Worm (Caenorhabditis elegans) whole organism, L4 larva: ENCODE results near the gene C34E10.12.

Experiments used
- D1046.2 ChIP-seq: fragments of 200-800 bp; sonication (Bioruptor generic); IDR thresholded peaks from 2 replicates; pipeline ENCODE4 v1.3.6; 2022; ENCODE audit warnings: missing genetic modification characterization, missing compliant biosample characterization
- F26F4.8 ChIP-seq: fragments of 200-800 bp; sonication (Bioruptor generic); conservative IDR thresholded peaks from 2 replicates; pipeline ENCODE4 v1.3.6; 2022; ENCODE audit warnings: missing genetic modification characterization, missing compliant biosample characterization
- F49E8.2 ChIP-seq: sonication (generic microtip); optimal IDR thresholded peaks from 2 replicates; lab custom pipeline; 2016; ENCODE audit warnings: missing compliant biosample characterization, mild to moderate bottlenecking, missing genetic modification characterization, borderline replicate concordance
- Y75B8A.6 ChIP-seq: fragments of 200-800 bp; sonication (Bioruptor generic); IDR thresholded peaks from 2 replicates; pipeline ENCODE4 v1.3.6; 2022; ENCODE audit warnings: missing genetic modification reagents, missing genetic modification characterization, missing compliant biosample characterization
- ZK546.5 ChIP-seq, 2 experiments: sonication (generic microtip); optimal IDR thresholded peaks; 2 replicates each; lab custom pipeline; 2017; ENCODE audit warnings: missing biosample characterization in 2 of 2, missing genetic modification characterization in 2 of 2
- aha-1 ChIP-seq: fragments of 150-350 bp; peaks from one replicate; lab custom pipeline; 2014; ENCODE audit warnings: missing biosample characterization, missing genetic modification characterization
- aly-2 ChIP-seq: sonication (generic microtip); optimal IDR thresholded peaks from 2 replicates; lab custom pipeline; 2018; ENCODE audit warnings: missing biosample characterization, missing genetic modification characterization
- ceh-20 ChIP-seq: fragments of 200-800 bp; sonication (Bioruptor generic); IDR thresholded peaks from 2 replicates; pipeline ENCODE4 v1.3.6; 2022; ENCODE audit warnings: missing genetic modification reagents, missing genetic modification characterization, missing compliant biosample characterization
- cey-2 ChIP-seq: sonication (generic microtip); optimal IDR thresholded peaks from 3 replicates; lab custom pipeline; 2017; ENCODE audit warnings: missing genetic modification characterization, mild to moderate bottlenecking, missing compliant biosample characterization, antibody characterized with exemption, borderline replicate concordance; ENCODE audit not compliant: insufficient read depth
- daf-12 ChIP-seq: fragments of 150-350 bp; optimal IDR thresholded peaks from 2 replicates; lab custom pipeline; 2014; ENCODE audit warnings: missing biosample characterization, missing genetic modification reagents, missing genetic modification characterization
- dmd-6 ChIP-seq: fragments of 200-800 bp; sonication (Bioruptor generic); IDR thresholded peaks from 2 replicates; pipeline ENCODE4 v1.3.6; 2022; ENCODE audit warnings: missing genetic modification reagents, missing genetic modification characterization, missing compliant biosample characterization
- dmd-8 ChIP-seq: fragments of 200-800 bp; sonication (Bioruptor generic); IDR thresholded peaks from 2 replicates; pipeline ENCODE4 v1.3.6; 2022; ENCODE audit warnings: missing genetic modification characterization, missing compliant biosample characterization
- dpl-1 ChIP-seq: fragments of 150-350 bp; optimal IDR thresholded peaks from 2 replicates; lab custom pipeline; 2014; ENCODE audit warnings: missing biosample characterization, missing genetic modification reagents, missing genetic modification characterization
- fkh-10 ChIP-seq: fragments of 150-350 bp; optimal IDR thresholded peaks from 2 replicates; lab custom pipeline; 2014; ENCODE audit warnings: missing biosample characterization, missing genetic modification reagents, missing genetic modification characterization
- hif-1 ChIP-seq, 2 experiments: sonication (generic microtip); optimal IDR thresholded peaks; 2 replicates each; lab custom pipeline; 2016 to 2017; ENCODE audit warnings: missing compliant biosample characterization in 2 of 2, missing genetic modification characterization in 2 of 2, missing genetic modification reagents in 2 of 2, missing genotype in 2 of 2, mild to moderate bottlenecking in 1 of 2
- hlh-11 ChIP-seq: fragments of 200-800 bp; sonication (Bioruptor generic); optimal IDR thresholded peaks from 2 replicates; lab custom pipeline; 2018; ENCODE audit warnings: mild to moderate bottlenecking, missing genetic modification characterization, missing compliant biosample characterization
- jun-1 ChIP-seq: fragments of 150-350 bp; optimal IDR thresholded peaks from 2 replicates; lab custom pipeline; 2014; ENCODE audit warnings: missing biosample characterization, missing genetic modification reagents, missing genetic modification characterization
- lin-1 ChIP-seq: fragments of 200-800 bp; sonication (Bioruptor generic); IDR thresholded peaks from 2 replicates; pipeline ENCODE4 v1.3.6; 2022; ENCODE audit warnings: missing genetic modification reagents, missing genetic modification characterization, missing compliant biosample characterization
- lir-3 ChIP-seq: sonication (generic microtip); optimal IDR thresholded peaks from 2 replicates; lab custom pipeline; 2016; ENCODE audit warnings: mild to moderate bottlenecking, missing genetic modification characterization, missing compliant biosample characterization
- madf-9 ChIP-seq: fragments of 200-800 bp; sonication (Bioruptor generic); conservative IDR thresholded peaks from 2 replicates; pipeline ENCODE4 v1.3.6; 2022; ENCODE audit warnings: missing genetic modification reagents, missing genetic modification characterization, missing compliant biosample characterization
- mxl-3 ChIP-seq: fragments of 200-800 bp; sonication (Bioruptor generic); optimal IDR thresholded peaks from 2 replicates; lab custom pipeline; 2018; ENCODE audit warnings: mild to moderate bottlenecking, missing genetic modification characterization, missing compliant biosample characterization
- nhr-102 ChIP-seq: sonication (generic microtip); optimal IDR thresholded peaks from 2 replicates; lab custom pipeline; 2016; ENCODE audit warnings: mild to moderate bottlenecking, missing genetic modification characterization, moderate library complexity, missing compliant biosample characterization
- nhr-111 ChIP-seq: fragments of 200-800 bp; sonication (Bioruptor generic); optimal IDR thresholded peaks from 2 replicates; lab custom pipeline; 2018; ENCODE audit warnings: mild to moderate bottlenecking, missing genetic modification characterization, missing compliant biosample characterization
- nhr-237 ChIP-seq: sonication (generic microtip); optimal IDR thresholded peaks from 2 replicates; lab custom pipeline; 2017; ENCODE audit warnings: missing biosample characterization, missing genetic modification characterization
- nhr-25 ChIP-seq: sonication (generic microtip); optimal IDR thresholded peaks from 2 replicates; lab custom pipeline; 2017; ENCODE audit warnings: missing genetic modification characterization, mild to moderate bottlenecking, missing compliant biosample characterization, antibody characterized with exemption, moderate library complexity, borderline replicate concordance; ENCODE audit not compliant: insufficient read depth
- nhr-28 ChIP-seq: fragments of 150-350 bp; optimal IDR thresholded peaks from 2 replicates; lab custom pipeline; 2014; ENCODE audit warnings: missing biosample characterization, missing genetic modification characterization
- nhr-42 ChIP-seq: fragments of 200-800 bp; sonication (Bioruptor generic); IDR thresholded peaks from 2 replicates; pipeline ENCODE4 v1.3.6; 2022; ENCODE audit warnings: missing genetic modification characterization, missing compliant biosample characterization
- nhr-48 ChIP-seq: sonication (generic microtip); optimal IDR thresholded peaks from 2 replicates; lab custom pipeline; 2016; ENCODE audit warnings: mild to moderate bottlenecking, missing genetic modification characterization, missing compliant biosample characterization
- nhr-6 ChIP-seq: fragments of 150-350 bp; optimal IDR thresholded peaks from 2 replicates; lab custom pipeline; 2014; ENCODE audit warnings: missing biosample characterization, missing genetic modification characterization
- nhr-77 ChIP-seq: fragments of 150-350 bp; optimal IDR thresholded peaks from 2 replicates; lab custom pipeline; 2014; ENCODE audit warnings: missing biosample characterization, missing genetic modification characterization
- pha-4 ChIP-seq, 2 experiments: fragments of 150-350 bp in 1 of 2; fragments of 200-800 bp in 1 of 2; sonication (Bioruptor generic) in 1 of 2; IDR thresholded peaks in 1 of 2; optimal IDR thresholded peaks in 1 of 2; 2 replicates each; pipeline versions ENCODE4 v1.3.6 to Lab custom; 2014 to 2022; ENCODE audit warnings: missing genetic modification characterization in 2 of 2, missing genetic modification reagents in 2 of 2, missing biosample characterization in 1 of 2, missing compliant biosample characterization in 1 of 2
- php-3 ChIP-seq: fragments of 200-800 bp; sonication (Bioruptor generic); IDR thresholded peaks from 2 replicates; pipeline ENCODE4 v1.3.6; 2022; ENCODE audit warnings: missing genetic modification reagents, missing genetic modification characterization, missing compliant biosample characterization
- sdz-12 ChIP-seq: fragments of 200-800 bp; sonication (Bioruptor generic); optimal IDR thresholded peaks from 2 replicates; lab custom pipeline; 2018; ENCODE audit warnings: mild to moderate bottlenecking, missing genetic modification characterization, missing compliant biosample characterization
- set-16 ChIP-seq: fragments of 200-800 bp; sonication (Bioruptor generic); IDR thresholded peaks from 2 replicates; pipeline ENCODE4 v1.3.6; 2022; ENCODE audit warnings: missing genetic modification reagents, missing genetic modification characterization, missing compliant biosample characterization
- tag-97 ChIP-seq: fragments of 200-800 bp; sonication (Bioruptor generic); IDR thresholded peaks from 2 replicates; pipeline ENCODE4 v1.3.6; 2022; ENCODE audit warnings: missing genetic modification characterization, missing compliant biosample characterization
- unc-130 ChIP-seq: sonication (generic microtip); optimal IDR thresholded peaks from 2 replicates; lab custom pipeline; 2016; ENCODE audit warnings: missing genetic modification reagents, missing genetic modification characterization, missing compliant biosample characterization
- unc-62 ChIP-seq, 3 experiments: fragments of 150-350 bp in 1 of 3; sonication (generic microtip); optimal IDR thresholded peaks in 2 of 3; peaks in 1 of 3; 1 replicate in 1 of 3; 2 replicates in 2 of 3; lab custom pipeline; 2014 to 2017; ENCODE audit warnings: missing biosample characterization in 3 of 3, missing genetic modification characterization in 3 of 3, missing genetic modification reagents in 3 of 3, missing genotype in 1 of 3
- vab-7 ChIP-seq: fragments of 200-800 bp; sonication (Bioruptor generic); IDR thresholded peaks from 2 replicates; pipeline ENCODE4 v1.3.6; 2022; ENCODE audit warnings: missing genetic modification reagents, missing genetic modification characterization, missing compliant biosample characterization
- zfp-2 ChIP-seq: sonication (generic microtip); optimal IDR thresholded peaks from 2 replicates; lab custom pipeline; 2016; ENCODE audit warnings: mild to moderate bottlenecking, missing genetic modification characterization, missing compliant biosample characterization

The C34E10.12 gene

DNA sequence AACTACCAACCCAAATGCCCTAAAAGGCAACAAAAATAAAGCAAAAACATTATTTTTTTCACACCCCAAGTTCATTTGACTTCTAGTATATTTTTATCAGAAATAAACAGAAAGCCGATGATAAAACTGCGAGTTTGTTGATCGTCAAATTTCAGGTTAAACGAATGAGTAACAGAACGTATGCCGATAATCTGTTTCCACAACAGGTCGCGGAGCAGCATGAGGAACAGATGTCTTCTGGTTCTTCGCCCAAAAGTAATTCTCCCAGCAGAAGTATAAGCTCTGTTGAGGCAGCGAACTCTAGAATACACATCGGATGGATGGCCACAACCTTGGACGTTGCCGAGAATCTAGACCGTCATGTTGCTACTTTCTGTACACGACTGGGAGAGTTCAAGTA lies 2.7 kb upstream of the C34E10.12 start, which contains the start of gene prmt-5 (continued):
- TF ChIP-seq F49E8.2 (tag; lab: Kevin White, UChicago), result peak; percentile 50
- TF ChIP-seq cey-2 (tag; lab: Kevin White, UChicago), result no peak
- TF ChIP-seq Y75B8A.6 (GFP tag; lab: Robert Waterston, UW), result peak; percentile 77
- TF ChIP-seq dmd-8 (GFP tag; lab: Robert Waterston, UW), result no peak
- TF ChIP-seq nhr-6 (tag; lab: Kevin White, UChicago), result no peak
- no peak for TF ChIP-seq F26F4.8 (GFP tag; lab: Robert Waterston, UW)
- TF ChIP-seq, all 104 proteins: peak for 45

DNA sequence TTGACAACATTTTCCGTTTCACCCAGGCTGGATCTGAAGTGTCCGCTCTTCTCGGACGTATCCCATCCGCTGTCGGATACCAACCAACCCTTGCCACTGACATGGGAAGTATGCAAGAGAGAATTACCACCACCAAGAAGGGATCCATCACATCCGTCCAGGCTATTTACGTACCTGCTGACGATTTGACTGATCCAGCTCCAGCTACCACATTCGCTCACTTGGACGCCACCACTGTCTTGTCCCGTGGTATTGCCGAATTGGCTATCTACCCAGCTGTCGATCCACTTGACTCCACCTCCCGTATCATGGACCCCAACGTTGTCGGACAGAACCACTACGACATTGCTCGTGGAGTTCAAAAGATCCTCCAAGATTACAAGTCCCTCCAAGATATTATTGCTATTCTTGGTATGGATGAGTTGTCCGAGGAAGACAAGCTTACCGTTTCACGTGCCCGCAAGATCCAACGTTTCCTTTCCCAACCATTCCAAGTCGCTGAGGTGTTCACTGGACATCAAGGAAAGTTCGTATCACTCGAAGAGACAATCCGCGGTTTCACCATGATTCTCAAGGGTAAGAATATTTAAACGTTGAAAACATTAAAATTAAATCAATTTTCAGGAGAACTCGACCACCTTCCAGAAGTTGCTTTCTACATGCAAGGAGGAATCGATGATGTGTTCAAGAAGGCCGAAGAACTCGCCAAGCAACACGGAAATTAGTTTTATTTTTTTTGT lies 2.0 kb upstream of the C34E10.12 start:
- TF ChIP-seq D1046.2 (0 out of 2 replicates have a peak, but pooled peaks have one; percentile 20), aly-2 (tag; lab: Kevin White, UChicago) (peak; percentile 75), daf-12 (tag; lab: Kevin White, UChicago) (no peak), Y75B8A.6 (GFP tag; lab: Robert Waterston, UW) (no peak), aha-1 (tag; lab: Kevin White, UChicago) (peak; percentile 82), dpl-1 (no peak), hif-1 (tag; optimal IDR thresholded peaks at IDR 0.05; lab: Kevin White, UChicago) (no peak), php-3 (GFP tag; lab: Robert Waterston, UW) (no peak), cey-2 (tag; lab: Kevin White, UChicago) (no peak)
- TF ChIP-seq, all 104 proteins: peak for 3

DNA sequence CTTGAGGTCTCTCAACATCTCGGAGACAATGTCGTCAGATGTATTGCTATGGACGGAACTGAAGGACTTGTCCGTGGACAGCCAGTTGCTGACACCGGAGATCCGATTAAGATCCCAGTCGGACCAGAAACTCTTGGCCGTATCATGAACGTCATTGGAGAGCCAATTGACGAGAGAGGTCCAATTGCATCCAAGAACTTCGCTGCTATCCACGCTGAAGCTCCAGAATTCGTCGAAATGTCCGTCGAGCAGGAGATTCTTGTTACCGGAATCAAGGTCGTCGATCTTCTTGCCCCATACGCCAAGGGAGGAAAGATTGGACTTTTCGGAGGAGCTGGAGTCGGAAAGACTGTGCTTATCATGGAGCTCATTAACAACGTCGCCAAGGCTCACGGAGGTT lies 1.2 kb upstream of the C34E10.12 start:
- TF ChIP-seq ZK546.5 (tag; optimal IDR thresholded peaks at IDR 0.05; lab: Kevin White, UChicago), result no peak
- TF ChIP-seq jun-1 (tag; lab: Kevin White, UChicago), result no peak

- TF ChIP-seq madf-9 (GFP tag; lab: Robert Waterston, UW) (no peak), unc-62 (GFP tag; optimal IDR thresholded peaks at IDR 0.05 in 1 of 2; lab: Kevin White, UChicago) (peak in 1 of 2 experiments; percentile 23), unc-62 (tag; optimal IDR thresholded peaks at IDR 0.05; lab: Kevin White, UChicago) (no peak)
- TF ChIP-seq, all 104 proteins: peak for 1
Observed at ce11 chrIII:5225321-5225720, 2.4 kb downstream of the C34E10.12 start, which contains the start of gene nex-1. nex-1 (plus strand) TSS chrIII:5225621.

- TF ChIP-seq dmd-6 (GFP tag; lab: Robert Waterston, UW) (no peak), aha-1 (tag; lab: Kevin White, UChicago) (no peak), unc-130 (GFP tag; lab: Kevin White, UChicago) (no peak), hlh-11 (peak; percentile 36), zfp-2 (no peak), unc-62 (GFP tag; optimal IDR thresholded peaks at IDR 0.05 in 1 of 2; lab: Kevin White, UChicago) (no peak), unc-62 (tag; optimal IDR thresholded peaks at IDR 0.05; lab: Kevin White, UChicago) (no peak), vab-7 (no peak), nhr-111 (no peak), cey-2 (tag; lab: Kevin White, UChicago) (no peak), fkh-10 (GFP tag; lab: Kevin White, UChicago) (no peak), nhr-25 (tag; lab: Kevin White, UChicago) (no peak), nhr-102 (no peak), sdz-12 (GFP tag; lab: Kevin White, UChicago) (no peak), nhr-237 (tag; lab: Kevin White, UChicago) (no peak), set-16 (GFP tag; lab: Robert Waterston, UW) (no peak), lin-1 (no peak), nhr-42 (GFP tag; lab: Robert Waterston, UW) (no peak), nhr-28 (tag; lab: Kevin White, UChicago) (peak; percentile 52), ceh-20 (no peak), nhr-48 (tag; lab: Kevin White, UChicago) (no peak), nhr-77 (tag; lab: Kevin White, UChicago) (peak; percentile 23), mxl-3 (GFP tag; lab: Kevin White, UChicago) (no peak), tag-97 (GFP tag; lab: Robert Waterston, UW) (no peak), pha-4 (GFP tag; IDR thresholded peaks at IDR 0.05; lab: Robert Waterston, UW) (no peak), pha-4 (tag; optimal IDR thresholded peaks at IDR 0.05; lab: Kevin White, UChicago) (peak; percentile 44), madf-9 (GFP tag; lab: Robert Waterston, UW) (0 out of 2 replicates have a peak, but pooled peaks have one; percentile 18), lir-3 (tag; lab: Kevin White, UChicago) (no peak), F49E8.2 (tag; lab: Kevin White, UChicago) (no peak)
Observed at ce11 chrIII:5224908-5225307, 2.8 kb downstream of the C34E10.12 start.
